Worm (Caenorhabditis elegans): Measurements from ENCODE around the gene try-13.

- TF ChIP-seq odd-2 (tag; optimal IDR thresholded peaks at IDR 0.05) (no peak), pag-3 (tag; optimal IDR thresholded peaks at IDR 0.05; ENCODE audit: borderline replicate concordance) (no peak), ceh-34 (tag; optimal IDR thresholded peaks at IDR 0.05) (no peak), fkh-6 (tag; optimal IDR thresholded peaks at IDR 0.05) (no peak), unc-86 (tag; optimal IDR thresholded peaks at IDR 0.05) (no peak), hlh-13 (GFP tag; optimal IDR thresholded peaks at IDR 0.05) (no peak), nhr-232 (tag; optimal IDR thresholded peaks at IDR 0.05) (no peak), ceh-48 (tag; optimal IDR thresholded peaks at IDR 0.05) (no peak), zip-5 (tag; optimal IDR thresholded peaks at IDR 0.05) (no peak), lin-11 (tag; optimal IDR thresholded peaks at IDR 0.05) (no peak)
Measured at ce11 chrV:7391933-7392332, 48.0 kb upstream of the try-13 start, which contains the start of gene fbxa-105.
